Worm (Caenorhabditis elegans): ENCODE data around the gene F53F8.4.

ce11 chrV:20713620-20714019 lies 22.1 kb upstream of the F53F8.4 start, which contains the start of gene Y44A6C.1:
- TF ChIP-seq him-1 (tag; optimal IDR thresholded peaks at IDR 0.05) (no peak), dao-5 (tag; optimal IDR thresholded peaks at IDR 0.05) (no peak)

All from whole organism, L4/young adult.